Worm (Caenorhabditis elegans) whole organism, L2 larva: ENCODE measurements around the gene pmp-5.

ENCODE experiments used
- C34F6.9 ChIP-seq: fragments of 150-350 bp; optimal IDR thresholded peaks from 2 replicates; lab custom pipeline; 2014; ENCODE audit warnings: missing biosample characterization, missing genetic modification characterization
- F13H6.1 ChIP-seq: sonication (generic microtip); optimal IDR thresholded peaks from 2 replicates; lab custom pipeline; 2016; ENCODE audit warnings: missing genetic modification characterization, missing compliant biosample characterization
- Y55F3AM.14 ChIP-seq: fragments of 200-800 bp; sonication (Bioruptor generic); optimal IDR thresholded peaks from 2 replicates; lab custom pipeline; 2018; ENCODE audit warnings: mild to moderate bottlenecking, missing genetic modification characterization, missing compliant biosample characterization
- ZK546.5 ChIP-seq: sonication (generic microtip); optimal IDR thresholded peaks from 2 replicates; lab custom pipeline; 2017; ENCODE audit warnings: missing biosample characterization, missing genetic modification characterization
- alr-1 ChIP-seq: fragments of 150-350 bp; optimal IDR thresholded peaks from 2 replicates; lab custom pipeline; 2014; ENCODE audit warnings: missing biosample characterization, missing genetic modification characterization
- aly-2 ChIP-seq: fragments of 150-350 bp; optimal IDR thresholded peaks from 2 replicates; lab custom pipeline; 2014; ENCODE audit warnings: missing biosample characterization, missing genetic modification characterization
- ama-1 ChIP-seq: fragments of 150-350 bp; optimal IDR thresholded peaks from 2 replicates; lab custom pipeline; 2018; ENCODE audit warnings: inconsistent platforms
- blmp-1 ChIP-seq: sonication (generic microtip); optimal IDR thresholded peaks from 2 replicates; lab custom pipeline; 2017; ENCODE audit warnings: missing genetic modification characterization, mild to moderate bottlenecking, missing compliant biosample characterization, antibody characterized with exemption, moderate library complexity; ENCODE audit not compliant: insufficient read depth
- ceh-16 ChIP-seq: fragments of 150-350 bp; optimal IDR thresholded peaks from 2 replicates; lab custom pipeline; 2014; ENCODE audit warnings: missing biosample characterization, missing genetic modification characterization
- ceh-82 ChIP-seq: fragments of 150-350 bp; optimal IDR thresholded peaks from 2 replicates; lab custom pipeline; 2014; ENCODE audit warnings: missing biosample characterization, missing genetic modification characterization
- crh-2 ChIP-seq: sonication (generic microtip); optimal IDR thresholded peaks from 2 replicates; lab custom pipeline; 2017; ENCODE audit warnings: missing biosample characterization, missing genetic modification characterization
- dmd-4 ChIP-seq: sonication (generic microtip); optimal IDR thresholded peaks from 2 replicates; lab custom pipeline; 2017; ENCODE audit warnings: missing biosample characterization, missing genetic modification characterization
- egl-27 ChIP-seq: sonication (generic microtip); optimal IDR thresholded peaks from 3 replicates; lab custom pipeline; 2017; ENCODE audit warnings: missing biosample characterization, missing genetic modification reagents, missing genetic modification characterization
- elt-1 ChIP-seq: fragments of 150-350 bp; optimal IDR thresholded peaks from 2 replicates; lab custom pipeline; 2014; ENCODE audit warnings: missing biosample characterization, missing genetic modification characterization
- elt-3 ChIP-seq: sonication (generic microtip); optimal IDR thresholded peaks from 2 replicates; lab custom pipeline; 2017; ENCODE audit warnings: missing biosample characterization, missing genetic modification characterization
- fos-1 ChIP-seq: fragments of 150-350 bp; optimal IDR thresholded peaks from 2 replicates; lab custom pipeline; 2014; ENCODE audit warnings: missing biosample characterization, missing genetic modification characterization
- gmeb-1 ChIP-seq: fragments of 150-350 bp; optimal IDR thresholded peaks from 2 replicates; lab custom pipeline; 2014; ENCODE audit warnings: missing biosample characterization, missing genetic modification characterization
- lin-13 ChIP-seq: fragments of 150-350 bp; optimal IDR thresholded peaks from 2 replicates; lab custom pipeline; 2014; ENCODE audit warnings: missing biosample characterization, missing genetic modification reagents, missing genetic modification characterization
- lin-39 ChIP-seq: fragments of 150-350 bp; optimal IDR thresholded peaks from 2 replicates; lab custom pipeline; 2014; ENCODE audit warnings: missing biosample characterization, missing genetic modification reagents, missing genetic modification characterization
- lsy-2 ChIP-seq, 2 experiments: fragments of 150-350 bp in 1 of 2; sonication (generic microtip) in 1 of 2; optimal IDR thresholded peaks; 2 replicates each; lab custom pipeline; 2014 to 2017; ENCODE audit warnings: missing biosample characterization in 2 of 2, missing genetic modification characterization in 2 of 2
- mab-5 ChIP-seq: fragments of 150-350 bp; optimal IDR thresholded peaks from 2 replicates; lab custom pipeline; 2014; ENCODE audit warnings: missing biosample characterization, missing genetic modification characterization
- mbf-1 ChIP-seq: sonication (generic microtip); optimal IDR thresholded peaks from 2 replicates; lab custom pipeline; 2017; ENCODE audit warnings: missing biosample characterization, missing genetic modification characterization
- mdl-1 ChIP-seq, 2 experiments: fragments of 150-350 bp in 1 of 2; sonication (generic microtip) in 1 of 2; optimal IDR thresholded peaks; 2 replicates each; lab custom pipeline; 2017; ENCODE audit warnings: missing biosample characterization in 2 of 2, missing genetic modification characterization in 2 of 2
- nhr-10 ChIP-seq: sonication (generic microtip); optimal IDR thresholded peaks from 2 replicates; lab custom pipeline; 2017; ENCODE audit warnings: missing biosample characterization, missing genetic modification characterization
- nhr-11 ChIP-seq: fragments of 150-350 bp; optimal IDR thresholded peaks from 2 replicates; lab custom pipeline; 2014; ENCODE audit warnings: missing biosample characterization, missing genetic modification characterization
- nhr-129 ChIP-seq: fragments of 150-350 bp; optimal IDR thresholded peaks from 2 replicates; lab custom pipeline; 2014; ENCODE audit warnings: missing biosample characterization, missing genetic modification characterization
- nhr-21 ChIP-seq: fragments of 150-350 bp; optimal IDR thresholded peaks from 2 replicates; lab custom pipeline; 2014; ENCODE audit warnings: missing biosample characterization, missing genetic modification characterization
- nhr-23 ChIP-seq: fragments of 150-350 bp; optimal IDR thresholded peaks from 2 replicates; lab custom pipeline; 2014; ENCODE audit warnings: missing biosample characterization, missing genetic modification reagents, missing genetic modification characterization
- nhr-237 ChIP-seq: fragments of 150-350 bp; optimal IDR thresholded peaks from 2 replicates; lab custom pipeline; 2014; ENCODE audit warnings: missing biosample characterization, missing genetic modification characterization
- nhr-25 ChIP-seq: fragments of 150-350 bp; sonication (generic microtip); optimal IDR thresholded peaks from 3 replicates; lab custom pipeline; 2014; ENCODE audit warnings: missing biosample characterization, missing genetic modification characterization
- nhr-6 ChIP-seq: fragments of 150-350 bp; optimal IDR thresholded peaks from 2 replicates; lab custom pipeline; 2014; ENCODE audit warnings: missing biosample characterization, missing genetic modification characterization
- nhr-77 ChIP-seq: fragments of 150-350 bp; optimal IDR thresholded peaks from 2 replicates; lab custom pipeline; 2014; ENCODE audit warnings: missing biosample characterization, missing genetic modification characterization
- peb-1 ChIP-seq: fragments of 150-350 bp; optimal IDR thresholded peaks from 2 replicates; lab custom pipeline; 2014; ENCODE audit warnings: missing biosample characterization, missing genetic modification characterization
- sem-4 ChIP-seq: fragments of 150-350 bp; optimal IDR thresholded peaks from 2 replicates; lab custom pipeline; 2014; ENCODE audit warnings: missing biosample characterization, missing genetic modification reagents, missing genetic modification characterization
- skn-1 ChIP-seq: sonication (generic microtip); optimal IDR thresholded peaks from 2 replicates; lab custom pipeline; 2017; ENCODE audit warnings: missing biosample characterization, missing genetic modification characterization
- sma-3 ChIP-seq: sonication (generic microtip); optimal IDR thresholded peaks from 2 replicates; lab custom pipeline; 2016; ENCODE audit warnings: missing genetic modification reagents, missing genetic modification characterization, missing compliant biosample characterization
- sma-9 ChIP-seq, 2 experiments: fragments of 150-350 bp in 1 of 2; sonication (generic microtip) in 1 of 2; optimal IDR thresholded peaks; 2 replicates each; lab custom pipeline; 2014 to 2016; ENCODE audit warnings: missing genetic modification characterization in 2 of 2, mild to moderate bottlenecking in 1 of 2, missing biosample characterization in 1 of 2, missing compliant biosample characterization in 1 of 2, missing genetic modification reagents in 1 of 2, moderate library complexity in 1 of 2
- snpc-4 ChIP-seq: fragments of 150-350 bp; optimal IDR thresholded peaks from 2 replicates; lab custom pipeline; 2014; ENCODE audit warnings: missing biosample characterization, missing genetic modification characterization
- unc-39 ChIP-seq: fragments of 150-350 bp; optimal IDR thresholded peaks from 2 replicates; lab custom pipeline; 2014; ENCODE audit warnings: missing biosample characterization, missing genetic modification characterization
- unc-55 ChIP-seq: fragments of 150-350 bp; sonication (generic microtip); optimal IDR thresholded peaks from 3 replicates; lab custom pipeline; 2014; ENCODE audit warnings: missing biosample characterization, missing genetic modification reagents, missing genetic modification characterization
- ztf-1 ChIP-seq: fragments of 200-800 bp; sonication (Bioruptor generic); conservative IDR thresholded peaks from 2 replicates; pipeline ENCODE4 v1.3.6; 2022; ENCODE audit warnings: missing genetic modification characterization, missing compliant biosample characterization
- ztf-11 ChIP-seq: sonication (generic microtip); optimal IDR thresholded peaks from 2 replicates; lab custom pipeline; 2017; ENCODE audit warnings: missing biosample characterization, missing genetic modification characterization
- ztf-4 ChIP-seq: fragments of 150-350 bp; optimal IDR thresholded peaks from 2 replicates; lab custom pipeline; 2014; ENCODE audit warnings: missing biosample characterization, missing genetic modification characterization

pmp-5 gene

DNA sequence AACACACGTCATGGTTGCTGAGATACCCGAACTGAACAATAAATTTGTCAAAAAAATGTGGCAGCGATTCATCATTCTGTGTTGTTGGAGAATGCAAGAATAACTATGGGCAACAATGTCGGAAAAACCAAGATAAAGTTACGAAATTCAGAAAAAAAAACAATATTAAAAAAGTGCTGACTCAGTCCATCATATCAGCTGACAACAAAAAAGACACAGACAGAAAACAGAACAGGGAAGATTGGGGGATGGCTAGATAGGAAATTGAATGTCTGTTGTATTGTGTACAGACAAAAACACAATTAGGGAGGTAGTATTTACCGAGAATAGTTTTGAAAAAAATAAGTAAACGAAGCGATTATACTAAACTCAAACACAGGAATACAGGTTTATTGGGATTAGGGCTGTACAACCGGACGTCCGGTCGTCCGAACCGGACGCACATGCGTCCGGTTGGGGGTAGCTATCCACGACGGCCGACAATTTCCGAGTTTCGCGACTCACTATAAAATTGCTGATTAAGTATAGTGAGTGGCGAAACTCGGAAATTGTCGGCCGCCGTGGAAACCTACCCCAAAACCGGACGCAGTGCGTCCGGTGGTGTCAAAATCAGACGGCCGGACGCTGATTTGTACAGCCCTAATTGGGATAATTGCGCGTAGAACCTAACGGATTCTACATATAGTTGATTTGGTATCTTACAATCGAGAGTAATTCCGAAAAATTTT, 7.9 kb downstream of the pmp-5 start:
- no peak for TF ChIP-seq egl-27 (tag; lab: Kevin White, UChicago)
- TF ChIP-seq skn-1 (tag; lab: Kevin White, UChicago), result peak; percentile 13
- TF ChIP-seq peb-1 (tag; lab: Kevin White, UChicago), result no peak
- no peak for TF ChIP-seq nhr-6
- TF ChIP-seq snpc-4, result peak; percentile 5
- no peak for TF ChIP-seq nhr-11
- TF ChIP-seq ama-1 (lab: Kevin White, UChicago), result no peak
- no peak for TF ChIP-seq mbf-1 (tag; lab: Kevin White, UChicago)
- TF ChIP-seq ztf-4 (tag; lab: Kevin White, UChicago), result no peak
- TF ChIP-seq lin-39 (tag; lab: Kevin White, UChicago), result no peak
- TF ChIP-seq crh-2 (tag; lab: Kevin White, UChicago), result no peak
- TF ChIP-seq ceh-82, result no peak
- no peak for TF ChIP-seq elt-1 (tag; lab: Kevin White, UChicago)
- TF ChIP-seq elt-3 (tag; lab: Kevin White, UChicago), result no peak
- TF ChIP-seq nhr-21 (tag; lab: Kevin White, UChicago), result no peak
- no peak for TF ChIP-seq mab-5 (tag; lab: Kevin White, UChicago)
- TF ChIP-seq nhr-77 (tag; lab: Kevin White, UChicago), result no peak
- TF ChIP-seq aly-2 (tag; lab: Kevin White, UChicago), result no peak
- TF ChIP-seq lin-13 (GFP tag; lab: Kevin White, UChicago), result no peak
- no peak for TF ChIP-seq unc-55 (GFP tag; lab: Kevin White, UChicago)
- no peak for TF ChIP-seq ZK546.5 (tag; lab: Kevin White, UChicago)
- TF ChIP-seq Y55F3AM.14 (GFP tag; lab: Kevin White, UChicago), result no peak
- no peak for TF ChIP-seq fos-1
- TF ChIP-seq mdl-1 (tag; optimal IDR thresholded peaks at IDR 0.05; lab: Kevin White, UChicago), result no peak
- no peak for TF ChIP-seq alr-1
- TF ChIP-seq sma-3 (GFP tag; lab: Kevin White, UChicago), result peak; percentile 20

DNA sequence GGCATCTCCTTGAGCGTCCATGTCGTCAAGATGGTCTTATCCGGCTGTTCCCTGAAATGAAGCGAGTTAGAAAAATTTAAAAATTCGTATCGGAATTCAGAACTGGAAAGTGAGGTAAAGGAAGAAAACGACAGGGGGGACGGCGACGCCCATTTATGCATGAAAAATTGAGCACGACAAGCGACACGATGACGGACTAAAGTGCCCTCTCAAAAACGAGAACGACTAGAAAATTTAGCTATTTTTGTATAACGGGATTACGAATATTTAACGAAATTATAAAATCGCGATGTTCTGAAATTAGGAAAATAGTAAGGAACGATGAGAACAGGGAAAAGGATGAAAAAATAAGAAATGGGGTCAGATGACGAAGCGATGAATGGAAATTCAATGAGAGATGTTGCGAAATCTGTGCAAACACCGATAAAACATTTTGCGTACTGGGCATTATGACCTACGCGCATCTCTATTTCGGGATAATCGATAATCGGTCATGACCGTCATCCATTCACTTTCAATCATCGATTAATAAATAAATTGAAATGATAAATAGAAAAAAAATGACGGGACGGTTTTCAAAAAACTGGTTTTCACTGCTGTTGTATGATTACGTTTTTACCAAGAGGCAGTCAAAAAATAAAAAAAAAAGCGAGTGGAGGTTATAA, 9.0 kb downstream of the pmp-5 start, which contains the start of gene snb-1:
Gene snb-1, minus strand, starts transcription at position 51 of the 665 bp plus-strand sequence.
- TF ChIP-seq nhr-25 (tag; lab: Kevin White, UChicago) (peak; percentile 78), dmd-4 (no peak), mab-5 (tag; lab: Kevin White, UChicago) (peak; percentile 23), fos-1 (peak; percentile 51), ztf-11 (tag; lab: Kevin White, UChicago) (no peak), snpc-4 (no peak), sem-4 (tag; lab: Kevin White, UChicago) (peak; percentile 38), sma-9 (GFP tag; optimal IDR thresholded peaks at IDR 0.05; lab: Kevin White, UChicago) (peak; percentile 73), sma-9 (tag; optimal IDR thresholded peaks at IDR 0.05; lab: Kevin White, UChicago) (no peak), mdl-1 (tag; optimal IDR thresholded peaks at IDR 0.05; lab: Kevin White, UChicago) (no peak), unc-55 (GFP tag; lab: Kevin White, UChicago) (peak; percentile 82), ceh-82 (peak; percentile 87), unc-39 (no peak), elt-3 (tag; lab: Kevin White, UChicago) (no peak), nhr-21 (tag; lab: Kevin White, UChicago) (peak; percentile 62), sma-3 (GFP tag; lab: Kevin White, UChicago) (peak; percentile 72), C34F6.9 (peak; percentile 81), F13H6.1 (tag; lab: Kevin White, UChicago) (peak; percentile 32), aly-2 (tag; lab: Kevin White, UChicago) (no peak), blmp-1 (tag; lab: Kevin White, UChicago) (peak; percentile 87), elt-1 (tag; lab: Kevin White, UChicago) (no peak), gmeb-1 (tag; lab: Kevin White, UChicago) (peak; percentile 66), lin-39 (tag; lab: Kevin White, UChicago) (no peak), crh-2 (tag; lab: Kevin White, UChicago) (peak; percentile 81), lin-13 (GFP tag; lab: Kevin White, UChicago) (peak; percentile 34), ztf-1 (no peak), ama-1 (lab: Kevin White, UChicago) (peak; percentile 11), lsy-2 (tag; optimal IDR thresholded peaks at IDR 0.05; lab: Kevin White, UChicago) (peak; percentile 54 to 80), nhr-237 (no peak), peb-1 (tag; lab: Kevin White, UChicago) (no peak), ceh-16 (no peak), nhr-10 (tag; lab: Kevin White, UChicago) (no peak), nhr-77 (tag; lab: Kevin White, UChicago) (no peak), nhr-23 (tag; lab: Kevin White, UChicago) (no peak), nhr-129 (peak; percentile 82), egl-27 (tag; lab: Kevin White, UChicago) (peak; percentile 12), skn-1 (tag; lab: Kevin White, UChicago) (no peak), ZK546.5 (tag; lab: Kevin White, UChicago) (no peak), Y55F3AM.14 (GFP tag; lab: Kevin White, UChicago) (no peak), alr-1 (no peak)
